Worm (Caenorhabditis elegans) whole organism, L1 larva: ENCODE data around the gene klp-19.

ENCODE experiments used
- F16B12.6 ChIP-seq: fragments of 150-350 bp; optimal IDR thresholded peaks from 2 replicates; lab custom pipeline; 2014; ENCODE audit warnings: missing biosample characterization, missing genetic modification characterization
- Y116A8C.19 ChIP-seq: sonication (generic microtip); optimal IDR thresholded peaks from 2 replicates; lab custom pipeline; 2016; ENCODE audit warnings: missing compliant biosample characterization, missing genetic modification characterization, borderline replicate concordance
- aha-1 ChIP-seq: fragments of 150-350 bp; optimal IDR thresholded peaks from 2 replicates; lab custom pipeline; 2014; ENCODE audit warnings: missing biosample characterization, missing genetic modification characterization
- aly-2 ChIP-seq: fragments of 150-350 bp; optimal IDR thresholded peaks from 2 replicates; lab custom pipeline; 2014; ENCODE audit warnings: missing biosample characterization, missing genetic modification characterization
- ama-1 ChIP-seq: fragments of 150-350 bp; optimal IDR thresholded peaks from 2 replicates; lab custom pipeline; 2014
- blmp-1 ChIP-seq: fragments of 150-350 bp; optimal IDR thresholded peaks from 2 replicates; lab custom pipeline; 2014; ENCODE audit warnings: missing biosample characterization, missing genetic modification characterization
- ceh-8 ChIP-seq: fragments of 200-800 bp; sonication (Bioruptor generic); optimal IDR thresholded peaks from 2 replicates; lab custom pipeline; 2018; ENCODE audit warnings: mild to moderate bottlenecking, missing genetic modification characterization, moderate library complexity, missing compliant biosample characterization
- ceh-82 ChIP-seq, 3 experiments: fragments of 150-350 bp in 1 of 3; sonication (generic microtip) in 2 of 3; optimal IDR thresholded peaks; 2 replicates each; lab custom pipeline; 2014 to 2017; ENCODE audit warnings: missing biosample characterization in 3 of 3, missing genetic modification characterization in 3 of 3
- ceh-90 ChIP-seq: sonication (generic microtip); optimal IDR thresholded peaks from 2 replicates; lab custom pipeline; 2016; ENCODE audit warnings: missing genetic modification characterization, missing compliant biosample characterization
- ces-1 ChIP-seq: fragments of 150-350 bp; optimal IDR thresholded peaks from 2 replicates; lab custom pipeline; 2014; ENCODE audit warnings: missing biosample characterization, missing genetic modification reagents, missing genetic modification characterization
- dpl-1 ChIP-seq, 3 experiments: fragments of 150-350 bp in 2 of 3; sonication (generic microtip) in 1 of 3; optimal IDR thresholded peaks; 2 replicates each; lab custom pipeline; 2014 to 2017; ENCODE audit warnings: missing biosample characterization in 3 of 3, missing genetic modification characterization in 3 of 3, missing genetic modification reagents in 3 of 3
- efl-1 ChIP-seq, 4 experiments: fragments of 150-350 bp; optimal IDR thresholded peaks in 3 of 4; peaks in 1 of 4; 1 replicate in 1 of 4; 2 replicates in 3 of 4; lab custom pipeline; 2014; ENCODE audit warnings: missing biosample characterization in 2 of 4, missing genetic modification characterization in 2 of 4, missing genetic modification reagents in 2 of 4
- efl-3 ChIP-seq: fragments of 200-800 bp; sonication (Bioruptor generic); optimal IDR thresholded peaks from 2 replicates; lab custom pipeline; 2018; ENCODE audit warnings: mild to moderate bottlenecking, missing genetic modification characterization, missing compliant biosample characterization
- egl-13 ChIP-seq: sonication (generic microtip); optimal IDR thresholded peaks from 2 replicates; lab custom pipeline; 2016; ENCODE audit warnings: missing genotype, missing genetic modification reagents, missing genetic modification characterization, missing compliant biosample characterization
- elt-2 ChIP-seq: sonication (generic microtip); optimal IDR thresholded peaks from 2 replicates; lab custom pipeline; 2016; ENCODE audit warnings: missing genetic modification characterization, mild to moderate bottlenecking, inconsistent platforms, missing compliant biosample characterization, missing genetic modification reagents
- elt-3 ChIP-seq, 6 experiments: fragments of 150-350 bp in 1 of 6; sonication (generic microtip); optimal IDR thresholded peaks; 2 replicates each; lab custom pipeline; 2017 to 2018; ENCODE audit warnings: missing biosample characterization in 6 of 6, missing genetic modification characterization in 6 of 6, inconsistent platforms in 1 of 6
- ets-5 ChIP-seq: fragments of 200-800 bp; sonication (Bioruptor generic); IDR thresholded peaks from 2 replicates; pipeline ENCODE4 v1.3.6; 2022; ENCODE audit warnings: missing genetic modification characterization, missing compliant biosample characterization
- fkh-10 ChIP-seq: sonication (generic microtip); optimal IDR thresholded peaks from 2 replicates; lab custom pipeline; 2017; ENCODE audit warnings: missing biosample characterization, missing genetic modification reagents, missing genetic modification characterization
- fkh-4 ChIP-seq: sonication (generic microtip); optimal IDR thresholded peaks from 2 replicates; lab custom pipeline; 2016; ENCODE audit warnings: missing compliant biosample characterization, missing genetic modification characterization, borderline replicate concordance
- fkh-8 ChIP-seq: sonication (generic microtip); optimal IDR thresholded peaks from 2 replicates; lab custom pipeline; 2016; ENCODE audit warnings: mild to moderate bottlenecking, missing genetic modification characterization, missing compliant biosample characterization
- fos-1 ChIP-seq: fragments of 150-350 bp; optimal IDR thresholded peaks from 2 replicates; lab custom pipeline; 2014; ENCODE audit warnings: missing biosample characterization, missing genetic modification characterization
- hlh-17 ChIP-seq: fragments of 200-800 bp; sonication (Bioruptor generic); optimal IDR thresholded peaks from 2 replicates; lab custom pipeline; 2018; ENCODE audit warnings: missing genetic modification characterization, mild to moderate bottlenecking, missing compliant biosample characterization, moderate library complexity, borderline replicate concordance
- irx-1 ChIP-seq: sonication (generic microtip); optimal IDR thresholded peaks from 2 replicates; lab custom pipeline; 2016; ENCODE audit warnings: missing genetic modification characterization, missing compliant biosample characterization
- isw-1 ChIP-seq: fragments of 200-800 bp; sonication (Bioruptor generic); IDR thresholded peaks from 2 replicates; pipeline ENCODE4 v1.3.6; 2022; ENCODE audit warnings: missing genetic modification characterization, missing compliant biosample characterization
- jun-1 ChIP-seq: fragments of 150-350 bp; optimal IDR thresholded peaks from 2 replicates; lab custom pipeline; 2014; ENCODE audit warnings: missing biosample characterization, missing genetic modification reagents, missing genetic modification characterization
- lin-13 ChIP-seq: fragments of 150-350 bp; optimal IDR thresholded peaks from 2 replicates; lab custom pipeline; 2014; ENCODE audit warnings: missing biosample characterization, missing genetic modification reagents, missing genetic modification characterization
- lin-14 ChIP-seq: fragments of 200-800 bp; sonication (Bioruptor generic); optimal IDR thresholded peaks from 2 replicates; lab custom pipeline; 2018; ENCODE audit warnings: mild to moderate bottlenecking, missing genetic modification characterization, moderate library complexity, missing compliant biosample characterization
- lin-39 ChIP-seq: fragments of 150-350 bp; optimal IDR thresholded peaks from 2 replicates; lab custom pipeline; 2014; ENCODE audit warnings: missing biosample characterization, missing genetic modification reagents, missing genetic modification characterization
- lsy-2 ChIP-seq, 2 experiments: fragments of 150-350 bp; optimal IDR thresholded peaks; 2 replicates each; lab custom pipeline; 2014; ENCODE audit warnings: missing biosample characterization in 2 of 2, missing genetic modification characterization in 2 of 2
- mdl-1 ChIP-seq, 2 experiments: fragments of 150-350 bp; optimal IDR thresholded peaks; 2 replicates each; lab custom pipeline; 2014 to 2017; ENCODE audit warnings: missing biosample characterization in 2 of 2, missing genetic modification characterization in 2 of 2, inconsistent platforms in 1 of 2
- mep-1 ChIP-seq: fragments of 150-350 bp; optimal IDR thresholded peaks from 2 replicates; lab custom pipeline; 2014; ENCODE audit warnings: missing biosample characterization, missing genetic modification characterization
- nhr-11 ChIP-seq: fragments of 150-350 bp; optimal IDR thresholded peaks from 2 replicates; lab custom pipeline; 2014; ENCODE audit warnings: missing biosample characterization, missing genetic modification characterization
- nhr-12 ChIP-seq: sonication (generic microtip); optimal IDR thresholded peaks from 2 replicates; lab custom pipeline; 2017; ENCODE audit warnings: missing biosample characterization, missing genetic modification characterization
- nhr-19 ChIP-seq: fragments of 200-800 bp; sonication (Bioruptor generic); conservative IDR thresholded peaks from 2 replicates; pipeline ENCODE4 v1.3.6; 2022; ENCODE audit warnings: missing genetic modification characterization, missing compliant biosample characterization
- nhr-20 ChIP-seq: sonication (generic microtip); optimal IDR thresholded peaks from 2 replicates; lab custom pipeline; 2016; ENCODE audit warnings: mild to moderate bottlenecking, missing genetic modification characterization, missing compliant biosample characterization
- nhr-237 ChIP-seq: fragments of 150-350 bp; optimal IDR thresholded peaks from 2 replicates; lab custom pipeline; 2014; ENCODE audit warnings: missing biosample characterization, missing genetic modification characterization
- nhr-28 ChIP-seq: fragments of 150-350 bp; optimal IDR thresholded peaks from 2 replicates; lab custom pipeline; 2014; ENCODE audit warnings: missing biosample characterization, missing genetic modification characterization
- nhr-71 ChIP-seq: sonication (generic microtip); optimal IDR thresholded peaks from 2 replicates; lab custom pipeline; 2016; ENCODE audit warnings: mild to moderate bottlenecking, missing genetic modification characterization, moderate library complexity, missing compliant biosample characterization
- nhr-77 ChIP-seq: fragments of 150-350 bp; optimal IDR thresholded peaks from 2 replicates; lab custom pipeline; 2014; ENCODE audit warnings: missing biosample characterization, missing genetic modification characterization
- nhr-84 ChIP-seq: sonication (generic microtip); optimal IDR thresholded peaks from 2 replicates; lab custom pipeline; 2017; ENCODE audit warnings: missing biosample characterization, missing genetic modification characterization
- pax-3 ChIP-seq: fragments of 200-800 bp; sonication (Bioruptor generic); optimal IDR thresholded peaks from 2 replicates; lab custom pipeline; 2018; ENCODE audit warnings: mild to moderate bottlenecking, missing genetic modification characterization, moderate library complexity, missing compliant biosample characterization
- snpc-4 ChIP-seq: fragments of 150-350 bp; optimal IDR thresholded peaks from 2 replicates; lab custom pipeline; 2014; ENCODE audit warnings: missing biosample characterization, missing genetic modification characterization
- snu-23 ChIP-seq: sonication (generic microtip); optimal IDR thresholded peaks from 2 replicates; lab custom pipeline; 2016; ENCODE audit warnings: missing genetic modification characterization, missing compliant biosample characterization
- sup-37 ChIP-seq: fragments of 200-800 bp; sonication (Bioruptor generic); optimal IDR thresholded peaks from 2 replicates; lab custom pipeline; 2018; ENCODE audit warnings: mild to moderate bottlenecking, missing genetic modification characterization, missing compliant biosample characterization
- swsn-7 ChIP-seq: sonication (generic microtip); optimal IDR thresholded peaks from 2 replicates; lab custom pipeline; 2016; ENCODE audit warnings: missing genetic modification characterization, missing compliant biosample characterization
- tbx-2 ChIP-seq: sonication (generic microtip); optimal IDR thresholded peaks from 2 replicates; lab custom pipeline; 2016; ENCODE audit warnings: missing genetic modification characterization, missing compliant biosample characterization
- tlp-1 ChIP-seq: fragments of 150-350 bp; optimal IDR thresholded peaks from 2 replicates; lab custom pipeline; 2014; ENCODE audit warnings: missing biosample characterization, missing genetic modification characterization
- unc-130 ChIP-seq: fragments of 150-350 bp; optimal IDR thresholded peaks from 2 replicates; lab custom pipeline; 2017; ENCODE audit warnings: missing biosample characterization, missing genetic modification characterization, inconsistent platforms
- unc-30 ChIP-seq: sonication (generic microtip); optimal IDR thresholded peaks from 2 replicates; lab custom pipeline; 2017; ENCODE audit warnings: missing biosample characterization, missing genetic modification characterization
- unc-62 ChIP-seq: fragments of 150-350 bp; optimal IDR thresholded peaks from 2 replicates; lab custom pipeline; 2014; ENCODE audit warnings: missing biosample characterization, missing genetic modification reagents, missing genetic modification characterization
- vab-15 ChIP-seq: sonication (generic microtip); optimal IDR thresholded peaks from 2 replicates; lab custom pipeline; 2017; ENCODE audit warnings: missing genotype, mild to moderate bottlenecking, missing genetic modification characterization, missing compliant biosample characterization
- xbp-1 ChIP-seq: sonication (generic microtip); optimal IDR thresholded peaks from 2 replicates; lab custom pipeline; 2016; ENCODE audit warnings: missing genetic modification characterization, missing compliant biosample characterization
- zag-1 ChIP-seq: fragments of 150-350 bp; optimal IDR thresholded peaks from 2 replicates; lab custom pipeline; 2014; ENCODE audit warnings: missing biosample characterization, missing genetic modification characterization
- ztf-4 ChIP-seq: fragments of 150-350 bp; optimal IDR thresholded peaks from 2 replicates; lab custom pipeline; 2014; ENCODE audit warnings: missing biosample characterization, missing genetic modification characterization

The klp-19 gene

ce11 chrIII:13275784-13276183 is 31.3 kb downstream of the klp-19 start:
- TF ChIP-seq F16B12.6 (tag; lab: Kevin White, UChicago) = no peak
- no peak for TF ChIP-seq nhr-12 (tag; lab: Kevin White, UChicago)
- peak; percentile 44 for TF ChIP-seq nhr-20
- peak; percentile 5 for TF ChIP-seq mep-1
- peak; percentile 82 for TF ChIP-seq egl-13 (tag; lab: Kevin White, UChicago)
- TF ChIP-seq lsy-2 (tag; optimal IDR thresholded peaks at IDR 0.05; lab: Kevin White, UChicago) = peak; percentile 51 to 75
- no peak for TF ChIP-seq lin-39 (tag; lab: Kevin White, UChicago)
- TF ChIP-seq nhr-84 (tag; lab: Kevin White, UChicago) = no peak
- no peak for TF ChIP-seq nhr-237 (tag; lab: Kevin White, UChicago)
- TF ChIP-seq ceh-90 (tag; lab: Kevin White, UChicago) = no peak
- TF ChIP-seq fos-1 = peak; percentile 65
- TF ChIP-seq fkh-8 (tag; lab: Kevin White, UChicago) = peak; percentile 97
- TF ChIP-seq fkh-10 (GFP tag; lab: Kevin White, UChicago) = peak; percentile 88
- TF ChIP-seq elt-3 (tag; optimal IDR thresholded peaks at IDR 0.05; lab: Kevin White, UChicago) = no peak
- peak; percentile 57 for TF ChIP-seq pax-3 (tag; lab: Kevin White, UChicago)
- peak; percentile 19 to 72 (median 68) for TF ChIP-seq ceh-82 (tag; optimal IDR thresholded peaks at IDR 0.05; lab: Kevin White, UChicago)
- peak; percentile 67 to 80 for TF ChIP-seq efl-1 (optimal IDR thresholded peaks at IDR 0.05; lab: Kevin White, UChicago)
- peak; percentile 17 to 82 for TF ChIP-seq efl-1 (GFP tag; optimal IDR thresholded peaks at IDR 0.05 in 1 of 2; lab: Kevin White, UChicago)
- TF ChIP-seq nhr-28 (tag; lab: Kevin White, UChicago) = no peak
- TF ChIP-seq lin-14 (GFP tag; lab: Kevin White, UChicago) = peak; percentile 95
- peak; percentile 46 for TF ChIP-seq jun-1 (tag; lab: Kevin White, UChicago)
- no peak for TF ChIP-seq nhr-11 (tag; lab: Kevin White, UChicago)
- TF ChIP-seq vab-15 (tag; lab: Kevin White, UChicago) = no peak
- no peak for TF ChIP-seq tlp-1 (tag; lab: Kevin White, UChicago)
- peak; percentile 20 for TF ChIP-seq snpc-4
- TF ChIP-seq zag-1 (tag; lab: Kevin White, UChicago) = peak; percentile 3
- peak; percentile 89 for TF ChIP-seq nhr-71 (tag; lab: Kevin White, UChicago)
- no peak for TF ChIP-seq fkh-4 (tag; lab: Kevin White, UChicago)
- TF ChIP-seq mdl-1 (tag; optimal IDR thresholded peaks at IDR 0.05; lab: Kevin White, UChicago) = peak in 1 of 2 experiments; percentile 47
- no peak for TF ChIP-seq unc-62 (GFP tag; lab: Kevin White, UChicago)
- peak; percentile 63 for TF ChIP-seq ztf-4 (tag; lab: Kevin White, UChicago)
- TF ChIP-seq nhr-19 (GFP tag; lab: Robert Waterston, UW) = peak; percentile 48
- peak; percentile 31 to 45 (median 37) for TF ChIP-seq dpl-1 (GFP tag; optimal IDR thresholded peaks at IDR 0.05; lab: Kevin White, UChicago)
- TF ChIP-seq unc-30 (tag; lab: Kevin White, UChicago) = no peak
- TF ChIP-seq snu-23 = peak; percentile 82
- TF ChIP-seq ets-5 (GFP tag; lab: Robert Waterston, UW) = no peak
- TF ChIP-seq nhr-77 (tag; lab: Kevin White, UChicago) = peak; percentile 20
- no peak for TF ChIP-seq hlh-17 (GFP tag; lab: Kevin White, UChicago)
- TF ChIP-seq ama-1 (lab: Kevin White, UChicago) = no peak
- peak; percentile 83 for TF ChIP-seq tbx-2 (tag; lab: Kevin White, UChicago)
- no peak for TF ChIP-seq sup-37 (GFP tag; lab: Kevin White, UChicago)
- TF ChIP-seq lin-13 (GFP tag; lab: Kevin White, UChicago) = peak; percentile 66
- no peak for TF ChIP-seq elt-2 (tag; lab: Kevin White, UChicago)
- peak; percentile 84 for TF ChIP-seq swsn-7
- no peak for TF ChIP-seq efl-3 (GFP tag; lab: Kevin White, UChicago)
- TF ChIP-seq xbp-1 = peak; percentile 55
- TF ChIP-seq isw-1 (GFP tag; lab: Robert Waterston, UW) = peak; percentile 61
- TF ChIP-seq irx-1 = peak; percentile 52
- peak; percentile 30 for TF ChIP-seq ceh-8 (GFP tag; lab: Kevin White, UChicago)
- no peak for TF ChIP-seq ces-1 (GFP tag; lab: Kevin White, UChicago)
- TF ChIP-seq aha-1 = no peak
- TF ChIP-seq unc-130 (tag; lab: Kevin White, UChicago) = no peak
- no peak for TF ChIP-seq Y116A8C.19 (tag; lab: Kevin White, UChicago)
- TF ChIP-seq aly-2 = no peak
- no peak for TF ChIP-seq blmp-1 (tag; lab: Kevin White, UChicago)
